Fruit fly (Drosophila melanogaster): Measurements from ENCODE around the gene spdi.
A peak's percentile ranks its signal among the peaks of the same experiment; 100 is the strongest.

Gene spdi

dm6 chrX:658021-658420, 38.0 kb upstream of the spdi start (continued):
- no peak for TF ChIP-seq pnt (GFP tag; optimal IDR thresholded peaks at IDR 0.05)
- TF ChIP-seq Meics (GFP tag; optimal IDR thresholded peaks at IDR 0.05): no peak
- peak; percentile 27 for TF ChIP-seq CG31365 (tag; optimal IDR thresholded peaks at IDR 0.05)
- TF ChIP-seq Hmr (GFP tag; optimal IDR thresholded peaks at IDR 0.05): peak; percentile 9
- no peak for TF ChIP-seq jing (GFP tag; optimal IDR thresholded peaks at IDR 0.05)
- no peak for TF ChIP-seq mam (GFP tag; optimal IDR thresholded peaks at IDR 0.05)
- no peak for TF ChIP-seq ap (GFP tag; IDR thresholded peaks at IDR 0.05)

dm6 chrX:656380-656925, 36.5 kb upstream of the spdi start:
- no peak for TF ChIP-seq CG2889 (GFP tag; IDR thresholded peaks at IDR 0.05)
- TF ChIP-seq MTF-1 (GFP tag; optimal IDR thresholded peaks at IDR 0.05; ENCODE audit: borderline replicate concordance): no peak
- TF ChIP-seq CG12219 (GFP tag; optimal IDR thresholded peaks at IDR 0.05): no peak
- no peak for TF ChIP-seq CG4328 (GFP tag; optimal IDR thresholded peaks at IDR 0.05)
- no peak for TF ChIP-seq CG7745 (tag; optimal IDR thresholded peaks at IDR 0.05)
- TF ChIP-seq z (GFP tag; IDR thresholded peaks at IDR 0.05): no peak
- TF ChIP-seq CG12769 (tag; optimal IDR thresholded peaks at IDR 0.05): peak; percentile 9
- TF ChIP-seq nom (GFP tag; optimal IDR thresholded peaks at IDR 0.05): peak; percentile 40
- peak; percentile 25 for TF ChIP-seq Hand (GFP tag; optimal IDR thresholded peaks at IDR 0.05)
- peak; percentile 67 for TF ChIP-seq MESR4 (GFP tag; optimal IDR thresholded peaks at IDR 0.05)
- TF ChIP-seq CG12659 (GFP tag; optimal IDR thresholded peaks at IDR 0.05): no peak
- no peak for TF ChIP-seq jumu (GFP tag; optimal IDR thresholded peaks at IDR 0.05)
- no peak for TF ChIP-seq en (GFP tag; optimal IDR thresholded peaks at IDR 0.05)
- TF ChIP-seq CG9727 (GFP tag; optimal IDR thresholded peaks at IDR 0.05): no peak
- no peak for TF ChIP-seq az2 (GFP tag; optimal IDR thresholded peaks at IDR 0.05)
- TF ChIP-seq Side (GFP tag; optimal IDR thresholded peaks at IDR 0.05): no peak
- TF ChIP-seq C15 (GFP tag; IDR thresholded peaks at IDR 0.05): no peak
- no peak for TF ChIP-seq Max (GFP tag; optimal IDR thresholded peaks at IDR 0.05)
- TF ChIP-seq luna (GFP tag; optimal IDR thresholded peaks at IDR 0.05): no peak
- no peak for TF ChIP-seq yki (optimal IDR thresholded peaks at IDR 0.05)
- no peak for TF ChIP-seq rib (GFP tag; IDR thresholded peaks at IDR 0.05)
- TF ChIP-seq hb (GFP tag; IDR thresholded peaks at IDR 0.05; ENCODE audit: partially characterized antibody): no peak
- TF ChIP-seq E2f2 (GFP tag; IDR thresholded peaks at IDR 0.05): 0 out of 2 replicates have a peak, but pooled peaks have one; percentile 2
- peak; percentile 33 for TF ChIP-seq CG17568 (GFP tag; optimal IDR thresholded peaks at IDR 0.05)
- peak in 1 of 2 experiments; percentile 11 for TF ChIP-seq Trl (optimal IDR thresholded peaks at IDR 0.05)
- TF ChIP-seq Trl (GFP tag; optimal IDR thresholded peaks at IDR 0.05): no peak
- TF ChIP-seq vvl (GFP tag; IDR thresholded peaks at IDR 0.05): peak; percentile 9; the same call in 1 of the 2 replicates
- no peak for TF ChIP-seq CG7963 (GFP tag; IDR thresholded peaks at IDR 0.05; ENCODE audit: partially characterized antibody)
- peak; percentile 62; the same call in 2 of the 3 replicates for TF ChIP-seq sr (GFP tag; IDR thresholded peaks at IDR 0.05)
- TF ChIP-seq pfk (GFP tag; optimal IDR thresholded peaks at IDR 0.05): peak; percentile 80
- no peak for TF ChIP-seq Chrac-16 (GFP tag; optimal IDR thresholded peaks at IDR 0.05)
- no peak for TF ChIP-seq Vsx1 (GFP tag; optimal IDR thresholded peaks at IDR 0.05)
- TF ChIP-seq CG32772 (GFP tag; IDR thresholded peaks at IDR 0.05): no peak
- TF ChIP-seq kay (GFP tag; optimal IDR thresholded peaks at IDR 0.05): peak; percentile 16
- TF ChIP-seq sim (GFP tag; IDR thresholded peaks at IDR 0.05): no peak
- peak; percentile 40 for TF ChIP-seq bigmax (GFP tag; optimal IDR thresholded peaks at IDR 0.05)
- TF ChIP-seq CkIIα-i1 (GFP tag; IDR thresholded peaks at IDR 0.05): no peak
- TF ChIP-seq Oaz (GFP tag; IDR thresholded peaks at IDR 0.05): no peak
- no peak for TF ChIP-seq Hmx (GFP tag; optimal IDR thresholded peaks at IDR 0.05)
- no peak for TF ChIP-seq CG13287 (GFP tag; IDR thresholded peaks at IDR 0.05; ENCODE audit: partially characterized antibody)
- no peak for TF ChIP-seq stc (GFP tag; IDR thresholded peaks at IDR 0.05)
- no peak for TF ChIP-seq CG18619 (GFP tag; optimal IDR thresholded peaks at IDR 0.05)
- TF ChIP-seq CG2199 (GFP tag; IDR thresholded peaks at IDR 0.05): 0 out of 3 replicates have a peak, but pooled peaks have one; percentile 15
